Fruit fly (Drosophila melanogaster): ENCODE data around the gene CG13310.

The CG13310 gene

DNA sequence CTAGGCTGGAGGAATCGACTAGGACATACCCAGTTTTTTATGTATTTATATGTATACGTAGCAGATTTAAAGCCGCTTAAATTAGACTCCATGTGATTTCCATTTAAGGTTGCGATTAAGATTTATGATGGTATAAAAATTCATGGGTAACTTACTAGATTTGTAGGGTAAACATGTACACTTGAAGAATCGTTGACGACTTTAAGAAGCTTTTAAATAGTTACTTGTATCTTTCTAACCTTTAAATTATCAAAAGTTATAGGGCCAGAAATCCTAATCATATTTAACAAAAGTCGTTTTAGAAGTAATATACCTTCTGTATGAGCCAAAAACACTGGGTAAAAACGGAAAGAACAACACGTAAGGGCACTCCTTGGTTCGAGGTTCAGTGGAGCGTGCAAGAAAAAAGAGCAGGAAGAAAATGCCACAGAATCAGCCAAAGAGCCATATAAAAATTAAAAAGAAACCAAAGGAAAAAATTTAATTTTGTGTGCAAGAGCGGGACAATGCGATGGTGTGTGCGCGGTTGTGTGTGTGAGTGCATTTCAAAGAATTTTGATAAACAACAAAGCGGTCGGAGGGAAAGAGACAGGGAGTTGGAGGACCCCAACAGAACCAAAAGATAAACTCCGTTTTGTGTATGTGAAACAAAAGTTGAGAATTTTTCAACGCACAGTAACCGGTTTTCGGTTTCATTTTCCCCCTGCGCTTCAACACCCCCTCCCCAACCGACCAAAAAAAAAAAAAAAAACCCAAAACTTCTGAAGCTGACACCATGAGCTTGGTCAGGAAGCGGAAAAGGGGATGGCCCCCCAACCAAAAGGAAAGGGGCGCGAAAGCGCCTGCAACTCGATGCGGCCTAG lies 39.5 kb upstream of the CG13310 start (continued):
- TF ChIP-seq Optix (GFP tag; IDR thresholded peaks at IDR 0.05) (no peak), fu2 (GFP tag; optimal IDR thresholded peaks at IDR 0.05) (no peak), lilli (GFP tag; optimal IDR thresholded peaks at IDR 0.05) (no peak), Meics (GFP tag; optimal IDR thresholded peaks at IDR 0.05) (no peak), CG14710 (tag; optimal IDR thresholded peaks at IDR 0.05) (peak; percentile 56), CG3838 (GFP tag; optimal IDR thresholded peaks at IDR 0.05) (no peak), CG8359 (GFP tag; optimal IDR thresholded peaks at IDR 0.05; ENCODE audit: borderline replicate concordance) (peak; percentile 9), CG17361 (GFP tag; IDR thresholded peaks at IDR 0.05) (peak; percentile 59; the same call in 2 of the 3 replicates), CG10366 (GFP tag; IDR thresholded peaks at IDR 0.05) (no peak), dysf (GFP tag; IDR thresholded peaks at IDR 0.05) (no peak), row (GFP tag; IDR thresholded peaks at IDR 0.05) (peak; percentile 40; the same call in 2 of the 3 replicates), CG4424 (GFP tag; optimal IDR thresholded peaks at IDR 0.05) (peak; percentile 8), Mes4 (GFP tag; optimal IDR thresholded peaks at IDR 0.05) (no peak), vfl (GFP tag; optimal IDR thresholded peaks at IDR 0.05) (no peak), ase (GFP tag; IDR thresholded peaks at IDR 0.05) (no peak), CG10274 (GFP tag; optimal IDR thresholded peaks at IDR 0.05) (no peak), lov (optimal IDR thresholded peaks at IDR 0.05) (no peak), lov (GFP tag; IDR thresholded peaks at IDR 0.05) (no peak), crp (GFP tag; optimal IDR thresholded peaks at IDR 0.05) (no peak), trh (GFP tag; optimal IDR thresholded peaks at IDR 0.05) (no peak), cas (GFP tag; IDR thresholded peaks at IDR 0.05) (no peak), Lim3 (GFP tag; IDR thresholded peaks at IDR 0.05) (no peak), wek (GFP tag; optimal IDR thresholded peaks at IDR 0.05) (no peak), CG18764 (GFP tag; optimal IDR thresholded peaks at IDR 0.05) (no peak), jumu (GFP tag; optimal IDR thresholded peaks at IDR 0.05) (no peak), sens-2 (GFP tag; IDR thresholded peaks at IDR 0.05) (no peak), CG2199 (GFP tag; IDR thresholded peaks at IDR 0.05) (no peak), Fer1 (GFP tag; optimal IDR thresholded peaks at IDR 0.05) (no peak), hth (optimal IDR thresholded peaks at IDR 0.05) (no peak), Gsc (GFP tag; IDR thresholded peaks at IDR 0.05) (no peak), jigr1 (GFP tag; IDR thresholded peaks at IDR 0.05) (no peak), ewg (GFP tag; optimal IDR thresholded peaks at IDR 0.05) (no peak), CG17359 (tag; optimal IDR thresholded peaks at IDR 0.05) (no peak), NK7.1 (GFP tag; optimal IDR thresholded peaks at IDR 0.05) (no peak), CG3726 (GFP tag; IDR thresholded peaks at IDR 0.05) (no peak), insv (GFP tag; optimal IDR thresholded peaks at IDR 0.05) (no peak), emc (GFP tag; optimal IDR thresholded peaks at IDR 0.05) (no peak), ERR (GFP tag; optimal IDR thresholded peaks at IDR 0.05) (no peak), Hmr (GFP tag; optimal IDR thresholded peaks at IDR 0.05) (no peak), CG1647 (GFP tag; optimal IDR thresholded peaks at IDR 0.05) (no peak), CG1602 (GFP tag; optimal IDR thresholded peaks at IDR 0.05) (no peak), Oaz (GFP tag; IDR thresholded peaks at IDR 0.05) (no peak), cato (GFP tag; optimal IDR thresholded peaks at IDR 0.05; ENCODE audit: borderline replicate concordance) (no peak), CG4707 (GFP tag; optimal IDR thresholded peaks at IDR 0.05) (no peak), CG10565 (GFP tag; optimal IDR thresholded peaks at IDR 0.05) (no peak), ro (GFP tag; IDR thresholded peaks at IDR 0.05) (no peak), CG12942 (GFP tag; optimal IDR thresholded peaks at IDR 0.05) (no peak), CG9215 (GFP tag; IDR thresholded peaks at IDR 0.05) (no peak), unc-4 (GFP tag; IDR thresholded peaks at IDR 0.05; ENCODE audit: partially characterized antibody) (no peak), CG11247 (GFP tag; IDR thresholded peaks at IDR 0.05) (no peak), Ets97D (GFP tag; optimal IDR thresholded peaks at IDR 0.05) (no peak)

Measured in whole organism, embryonic.